Worm (Caenorhabditis elegans) whole organism, late embryonic: ENCODE results near the gene T24C12.4.

Source experiments
- C08G9.2 ChIP-seq: sonication (generic microtip); optimal IDR thresholded peaks from 2 replicates; lab custom pipeline; 2016; ENCODE audit warnings: mild to moderate bottlenecking, missing genetic modification characterization, moderate library complexity, missing compliant biosample characterization
- Y22D7AL.16 ChIP-seq: sonication (generic microtip); optimal IDR thresholded peaks from 2 replicates; lab custom pipeline; 2016; ENCODE audit warnings: missing genetic modification characterization, missing compliant biosample characterization
- ama-1 ChIP-seq: fragments of 150-350 bp; optimal IDR thresholded peaks from 2 replicates; lab custom pipeline; 2014
- ceh-14 ChIP-seq: sonication (generic microtip); optimal IDR thresholded peaks from 2 replicates; lab custom pipeline; 2016; ENCODE audit warnings: missing genotype, missing genetic modification characterization, missing compliant biosample characterization
- ceh-2 ChIP-seq: sonication (generic microtip); optimal IDR thresholded peaks from 2 replicates; lab custom pipeline; 2016; ENCODE audit warnings: missing genotype, missing genetic modification characterization, missing compliant biosample characterization
- ceh-22 ChIP-seq: sonication (generic microtip); optimal IDR thresholded peaks from 2 replicates; lab custom pipeline; 2017; ENCODE audit warnings: missing biosample characterization, missing genetic modification characterization
- ceh-30 ChIP-seq: fragments of 150-350 bp; optimal IDR thresholded peaks from 2 replicates; lab custom pipeline; 2014; ENCODE audit warnings: missing biosample characterization, missing genetic modification characterization
- ceh-48 ChIP-seq: sonication (generic microtip); optimal IDR thresholded peaks from 2 replicates; lab custom pipeline; 2016; ENCODE audit warnings: missing genetic modification characterization, inconsistent platforms, missing compliant biosample characterization
- ceh-6 ChIP-seq: fragments of 200-800 bp; sonication (Bioruptor generic); optimal IDR thresholded peaks from 2 replicates; lab custom pipeline; 2018; ENCODE audit warnings: mild to moderate bottlenecking, missing genetic modification characterization, missing compliant biosample characterization
- che-1 ChIP-seq: sonication (generic microtip); optimal IDR thresholded peaks from 2 replicates; lab custom pipeline; 2016; ENCODE audit warnings: mild to moderate bottlenecking, missing genetic modification characterization, missing compliant biosample characterization
- dve-1 ChIP-seq: sonication (generic microtip); optimal IDR thresholded peaks from 2 replicates; lab custom pipeline; 2017; ENCODE audit warnings: antibody characterized with exemption, mild to moderate bottlenecking, missing genetic modification characterization, missing compliant biosample characterization
- elt-4 ChIP-seq: sonication (generic microtip); optimal IDR thresholded peaks from 2 replicates; lab custom pipeline; 2016; ENCODE audit warnings: missing genetic modification characterization, missing compliant biosample characterization
- ets-4 ChIP-seq: sonication (generic microtip); optimal IDR thresholded peaks from 2 replicates; lab custom pipeline; 2016; ENCODE audit warnings: missing genetic modification characterization, missing compliant biosample characterization
- eyg-1 ChIP-seq: sonication (generic microtip); optimal IDR thresholded peaks from 2 replicates; lab custom pipeline; 2016; ENCODE audit warnings: missing genotype, missing genetic modification characterization, missing compliant biosample characterization
- fkh-10 ChIP-seq: fragments of 150-350 bp; optimal IDR thresholded peaks from 2 replicates; lab custom pipeline; 2014; ENCODE audit warnings: missing biosample characterization, missing genetic modification reagents, missing genetic modification characterization
- fkh-6 ChIP-seq: sonication (generic microtip); optimal IDR thresholded peaks from 2 replicates; lab custom pipeline; 2016; ENCODE audit warnings: missing genetic modification characterization, missing compliant biosample characterization
- hlh-6 ChIP-seq: sonication (generic microtip); optimal IDR thresholded peaks from 2 replicates; lab custom pipeline; 2016; ENCODE audit warnings: missing genotype, missing genetic modification characterization, missing compliant biosample characterization
- lim-6 ChIP-seq: sonication (generic microtip); optimal IDR thresholded peaks from 2 replicates; lab custom pipeline; 2016; ENCODE audit warnings: missing genetic modification characterization, missing compliant biosample characterization
- lin-11 ChIP-seq: fragments of 200-800 bp; sonication (Bioruptor generic); optimal IDR thresholded peaks from 2 replicates; lab custom pipeline; 2018; ENCODE audit warnings: mild to moderate bottlenecking, missing genetic modification characterization, missing compliant biosample characterization
- mec-3 ChIP-seq: sonication (generic microtip); optimal IDR thresholded peaks from 2 replicates; lab custom pipeline; 2016; ENCODE audit warnings: borderline replicate concordance, missing genetic modification characterization, missing compliant biosample characterization
- nhr-11 ChIP-seq: fragments of 150-350 bp; optimal IDR thresholded peaks from 2 replicates; lab custom pipeline; 2014; ENCODE audit warnings: missing biosample characterization, missing genetic modification characterization
- nhr-232 ChIP-seq: sonication (generic microtip); optimal IDR thresholded peaks from 2 replicates; lab custom pipeline; 2016; ENCODE audit warnings: missing genetic modification characterization, missing compliant biosample characterization
- npax-4 ChIP-seq: sonication (generic microtip); optimal IDR thresholded peaks from 2 replicates; lab custom pipeline; 2016; ENCODE audit warnings: missing genetic modification characterization, missing compliant biosample characterization
- odd-2 ChIP-seq: sonication (generic microtip); optimal IDR thresholded peaks from 2 replicates; lab custom pipeline; 2017; ENCODE audit warnings: antibody characterized with exemption, mild to moderate bottlenecking, missing genetic modification characterization, missing compliant biosample characterization
- pag-3 ChIP-seq: sonication (generic microtip); optimal IDR thresholded peaks from 2 replicates; lab custom pipeline; 2016; ENCODE audit warnings: missing compliant biosample characterization, missing genetic modification characterization, borderline replicate concordance
- pha-2 ChIP-seq: sonication (generic microtip); optimal IDR thresholded peaks from 2 replicates; lab custom pipeline; 2017; ENCODE audit warnings: mild to moderate bottlenecking, missing genetic modification characterization, missing compliant biosample characterization
- pha-4 ChIP-seq: fragments of 150-350 bp; optimal IDR thresholded peaks from 2 replicates; lab custom pipeline; 2018; ENCODE audit warnings: missing biosample characterization, missing genetic modification reagents, missing genetic modification characterization
- pqm-1 ChIP-seq: sonication (generic microtip); optimal IDR thresholded peaks from 2 replicates; lab custom pipeline; 2016; ENCODE audit warnings: missing genetic modification characterization, missing compliant biosample characterization
- pros-1 ChIP-seq: fragments of 150-350 bp; optimal IDR thresholded peaks from 2 replicates; lab custom pipeline; 2014; ENCODE audit warnings: missing biosample characterization, missing genetic modification reagents, missing genetic modification characterization
- ref-2 ChIP-seq: sonication (generic microtip); optimal IDR thresholded peaks from 2 replicates; lab custom pipeline; 2016; ENCODE audit warnings: missing genetic modification characterization, missing compliant biosample characterization
- rnt-1 ChIP-seq: sonication (generic microtip); optimal IDR thresholded peaks from 2 replicates; lab custom pipeline; 2016; ENCODE audit warnings: missing genetic modification characterization, missing compliant biosample characterization
- sdc-2 ChIP-seq: sonication (generic microtip); optimal IDR thresholded peaks from 2 replicates; lab custom pipeline; 2016; ENCODE audit warnings: missing genotype, missing genetic modification characterization, missing compliant biosample characterization
- tbx-2 ChIP-seq: sonication (generic microtip); optimal IDR thresholded peaks from 2 replicates; lab custom pipeline; 2016; ENCODE audit warnings: missing genetic modification characterization, missing compliant biosample characterization
- ttx-3 ChIP-seq: sonication (generic microtip); optimal IDR thresholded peaks from 2 replicates; lab custom pipeline; 2016; ENCODE audit warnings: missing genetic modification reagents, missing genetic modification characterization, missing compliant biosample characterization
- unc-3 ChIP-seq, 2 experiments: fragments of 200-800 bp in 1 of 2; sonication (Bioruptor generic) in 1 of 2; sonication (generic microtip) in 1 of 2; conservative IDR thresholded peaks in 1 of 2; optimal IDR thresholded peaks in 1 of 2; 2 replicates each; pipeline versions ENCODE4 v1.3.6 to Lab custom; 2016 to 2022; ENCODE audit warnings: missing compliant biosample characterization in 2 of 2, missing genetic modification characterization in 2 of 2, missing genetic modification reagents in 1 of 2
- unc-86 ChIP-seq: sonication (generic microtip); optimal IDR thresholded peaks from 2 replicates; lab custom pipeline; 2016; ENCODE audit warnings: missing genetic modification characterization, missing compliant biosample characterization
- zip-5 ChIP-seq: sonication (generic microtip); optimal IDR thresholded peaks from 2 replicates; lab custom pipeline; 2016; ENCODE audit warnings: missing genetic modification characterization, missing compliant biosample characterization
- ztf-16 ChIP-seq: sonication (generic microtip); optimal IDR thresholded peaks from 2 replicates; lab custom pipeline; 2017; ENCODE audit warnings: missing genetic modification characterization, missing compliant biosample characterization

The T24C12.4 gene

ce11 chrX:2212712-2213111 lies 7.8 kb upstream of the T24C12.4 start:
- TF ChIP-seq zip-5 (tag; lab: Kevin White, UChicago) (no peak), mec-3 (no peak), odd-2 (tag; lab: Kevin White, UChicago) (no peak), pros-1 (tag; lab: Kevin White, UChicago) (no peak), lin-11 (tag; lab: Kevin White, UChicago) (no peak), pha-4 (tag; lab: Kevin White, UChicago) (no peak), eyg-1 (tag; lab: Kevin White, UChicago) (no peak), che-1 (tag; lab: Kevin White, UChicago) (no peak), Y22D7AL.16 (no peak), fkh-6 (tag; lab: Kevin White, UChicago) (no peak), ceh-48 (tag; lab: Kevin White, UChicago) (no peak), ama-1 (lab: Kevin White, UChicago) (no peak), C08G9.2 (tag; lab: Kevin White, UChicago) (no peak), nhr-11 (tag; lab: Kevin White, UChicago) (no peak), hlh-6 (tag; lab: Kevin White, UChicago) (no peak)
- TF ChIP-seq, all 69 proteins: peak for 0

DNA sequence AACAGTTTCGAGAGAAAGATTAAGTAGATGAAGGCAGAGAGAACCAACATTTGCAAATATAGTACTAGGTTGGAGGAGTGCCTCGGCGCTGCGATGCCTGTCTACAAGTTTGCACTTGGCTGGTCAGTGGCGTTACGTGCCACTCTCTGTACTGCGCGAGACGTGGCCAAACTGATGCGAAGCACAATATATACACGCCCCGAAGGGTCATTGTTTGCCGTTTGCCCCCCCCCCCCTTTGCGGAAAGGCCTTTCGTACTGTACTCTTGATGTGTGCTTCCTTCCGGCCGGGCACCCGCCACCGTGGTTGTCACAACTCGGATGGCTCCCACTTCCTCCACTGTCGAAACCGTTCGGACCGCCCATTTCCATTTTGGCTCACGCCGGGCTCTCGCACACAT lies 7.3 kb upstream of the T24C12.4 start:
- TF ChIP-seq ceh-14 (tag; lab: Kevin White, UChicago) (no peak), ceh-2 (peak; percentile 30), pros-1 (tag; lab: Kevin White, UChicago) (no peak), fkh-10 (GFP tag; lab: Kevin White, UChicago) (no peak), lim-6 (tag; lab: Kevin White, UChicago) (no peak), C08G9.2 (tag; lab: Kevin White, UChicago) (no peak), dve-1 (tag; lab: Kevin White, UChicago) (no peak), unc-3 (GFP tag; conservative IDR thresholded peaks at IDR 0.05; lab: Robert Waterston, UW) (no peak), unc-3 (tag; optimal IDR thresholded peaks at IDR 0.05; lab: Kevin White, UChicago) (no peak), ceh-48 (tag; lab: Kevin White, UChicago) (no peak), rnt-1 (no peak), tbx-2 (tag; lab: Kevin White, UChicago) (peak; percentile 32), ceh-22 (tag; lab: Kevin White, UChicago) (peak; percentile 21), ref-2 (tag; lab: Kevin White, UChicago) (no peak), ttx-3 (tag; lab: Kevin White, UChicago) (no peak), ama-1 (lab: Kevin White, UChicago) (no peak), ztf-16 (tag; lab: Kevin White, UChicago) (no peak)

DNA sequence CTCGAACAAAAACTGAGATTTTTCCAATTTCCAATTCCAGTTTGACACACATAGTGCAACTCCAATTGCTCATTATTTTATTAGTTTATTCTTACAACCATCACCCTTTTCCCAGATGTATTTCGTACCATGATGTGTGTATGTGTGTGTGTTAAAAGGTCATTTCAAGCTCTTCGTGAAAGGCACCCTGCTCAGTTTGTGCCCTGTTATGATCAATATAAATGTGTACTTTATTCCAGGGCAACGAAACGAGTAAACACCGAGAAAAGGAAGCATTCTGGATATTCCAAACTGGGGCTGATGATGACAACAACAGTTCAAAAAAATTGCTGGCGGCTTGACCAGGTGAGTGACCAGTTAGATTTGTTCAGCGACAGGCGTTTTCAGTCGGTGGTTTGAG lies 5.9 kb upstream of the T24C12.4 start, which contains the start of gene peb-1:
Gene peb-1, plus strand, starts transcription at position 301 of the 400 bp plus-strand sequence.
- TF ChIP-seq pag-3 (tag; lab: Kevin White, UChicago) (no peak), elt-4 (tag; lab: Kevin White, UChicago) (no peak), ceh-6 (GFP tag; lab: Kevin White, UChicago) (no peak), ceh-48 (tag; lab: Kevin White, UChicago) (no peak), ceh-30 (tag; lab: Kevin White, UChicago) (no peak), pqm-1 (tag; lab: Kevin White, UChicago) (no peak), npax-4 (tag; lab: Kevin White, UChicago) (no peak), ceh-2 (no peak), ets-4 (tag; lab: Kevin White, UChicago) (no peak), hlh-6 (tag; lab: Kevin White, UChicago) (no peak), unc-86 (no peak), pha-2 (no peak), zip-5 (tag; lab: Kevin White, UChicago) (no peak), nhr-232 (tag; lab: Kevin White, UChicago) (no peak), pros-1 (tag; lab: Kevin White, UChicago) (no peak), sdc-2 (no peak), ceh-14 (tag; lab: Kevin White, UChicago) (no peak)
